Fruit fly (Drosophila melanogaster) whole organism, embryonic: ENCODE results near the gene CG31538.

Source experiments
- C15 ChIP-seq: fragments of 200-800 bp; sonication (Bioruptor generic); IDR thresholded peaks from 3 replicates; pipeline ENCODE4 v1.3.6; 2022; ENCODE audit warnings: missing biosample characterization, missing genetic modification characterization
- CG10462 ChIP-seq: fragments of 200-800 bp; sonication (Bioruptor generic); optimal IDR thresholded peaks from 2 replicates; lab custom pipeline; 2016; ENCODE audit warnings: missing biosample characterization, missing genetic modification characterization
- CG11085 ChIP-seq: fragments of 200-800 bp; sonication (Bioruptor generic); IDR thresholded peaks from 2 replicates; pipeline ENCODE4 v1.3.6; 2022; ENCODE audit warnings: missing biosample characterization, missing genetic modification characterization
- CG11247 ChIP-seq: fragments of 200-800 bp; sonication (Bioruptor generic); IDR thresholded peaks from 2 replicates; pipeline ENCODE4 v1.3.6; 2022; ENCODE audit warnings: missing biosample characterization, missing genetic modification characterization
- CG12659 ChIP-seq: fragments of 200-800 bp; sonication (Bioruptor generic); optimal IDR thresholded peaks from 3 replicates; lab custom pipeline; 2017; ENCODE audit warnings: mild to moderate bottlenecking, missing biosample characterization, missing genetic modification reagents, missing genetic modification characterization
- CG13424 ChIP-seq: fragments of 200-800 bp; sonication (Bioruptor generic); optimal IDR thresholded peaks from 2 replicates; lab custom pipeline; 2019; ENCODE audit warnings: missing biosample characterization, mild to moderate bottlenecking, missing genetic modification characterization, moderate library complexity
- CG14710 ChIP-seq: fragments of 200-800 bp; sonication (Bioruptor generic); optimal IDR thresholded peaks from 3 replicates; lab custom pipeline; 2019; ENCODE audit warnings: missing biosample characterization, mild to moderate bottlenecking, missing genetic modification characterization, moderate library complexity
- CG1647 ChIP-seq: fragments of 200-800 bp; sonication (Bioruptor generic); optimal IDR thresholded peaks from 3 replicates; lab custom pipeline; 2016; ENCODE audit warnings: missing biosample characterization, missing genetic modification characterization
- CG2120 ChIP-seq: fragments of 200-800 bp; sonication (Bioruptor generic); optimal IDR thresholded peaks from 3 replicates; lab custom pipeline; 2016; ENCODE audit warnings: missing biosample characterization, missing genetic modification characterization
- CG30020 ChIP-seq: fragments of 200-800 bp; optimal IDR thresholded peaks from 2 replicates; lab custom pipeline; 2019; ENCODE audit warnings: missing biosample characterization, mild to moderate bottlenecking, missing genetic modification characterization, moderate library complexity
- CG30403 ChIP-seq: fragments of 200-800 bp; sonication (Bioruptor generic); optimal IDR thresholded peaks from 3 replicates; lab custom pipeline; 2016; ENCODE audit warnings: missing biosample characterization, missing genetic modification characterization
- CG3163 ChIP-seq: fragments of 200-800 bp; sonication (Bioruptor generic); optimal IDR thresholded peaks from 3 replicates; lab custom pipeline; 2016; ENCODE audit warnings: missing biosample characterization, missing genetic modification characterization
- CG3281 ChIP-seq: fragments of 200-800 bp; sonication (Bioruptor generic); optimal IDR thresholded peaks from 3 replicates; lab custom pipeline; 2017; ENCODE audit warnings: missing biosample characterization, mild to moderate bottlenecking, missing genetic modification characterization
- CG33213 ChIP-seq: fragments of 200-800 bp; sonication (Bioruptor generic); optimal IDR thresholded peaks from 3 replicates; lab custom pipeline; 2016; ENCODE audit warnings: missing biosample characterization, missing genetic modification characterization
- CG3726 ChIP-seq: fragments of 200-800 bp; sonication (Bioruptor generic); IDR thresholded peaks from 3 replicates; pipeline ENCODE4, ENCODE4 v1.3.6; 2022; ENCODE audit warnings: missing biosample characterization, missing genetic modification characterization
- CG6765 ChIP-seq: fragments of 200-800 bp; sonication (Bioruptor generic); optimal IDR thresholded peaks from 3 replicates; lab custom pipeline; 2017; ENCODE audit warnings: missing biosample characterization, mild to moderate bottlenecking, missing genetic modification characterization
- CG6791 ChIP-seq: fragments of 200-800 bp; sonication (Bioruptor generic); IDR thresholded peaks from 3 replicates; pipeline ENCODE4 v1.3.6; 2022; ENCODE audit warnings: missing biosample characterization, missing genetic modification characterization; ENCODE audit not compliant: partially characterized antibody
- CG8765 ChIP-seq: fragments of 200-800 bp; sonication (Bioruptor generic); IDR thresholded peaks from 2 replicates; pipeline ENCODE4 v1.3.6; 2022; ENCODE audit warnings: missing biosample characterization, missing genetic modification characterization
- Hr3 ChIP-seq: fragments of 200-800 bp; sonication (Bioruptor generic); optimal IDR thresholded peaks from 3 replicates; lab custom pipeline; 2016; ENCODE audit warnings: missing biosample characterization, missing genetic modification characterization
- NC2α ChIP-seq: fragments of 200-800 bp; sonication (Bioruptor generic); optimal IDR thresholded peaks from 2 replicates; lab custom pipeline; 2016; ENCODE audit warnings: missing biosample characterization, missing genetic modification characterization
- NK7.1 ChIP-seq: fragments of 200-800 bp; sonication (Bioruptor generic); optimal IDR thresholded peaks from 3 replicates; lab custom pipeline; 2016; ENCODE audit warnings: missing biosample characterization, missing genetic modification characterization
- Nf-YC ChIP-seq: fragments of 200-800 bp; optimal IDR thresholded peaks from 3 replicates; lab custom pipeline; 2019; ENCODE audit warnings: missing biosample characterization, mild to moderate bottlenecking, missing genetic modification characterization, moderate library complexity
- Rx ChIP-seq: fragments of 200-800 bp; sonication (Bioruptor generic); IDR thresholded peaks from 2 replicates; pipeline ENCODE4 v1.3.6; 2022; ENCODE audit warnings: missing biosample characterization, missing genetic modification characterization
- Scr ChIP-seq: fragments of 200-800 bp; sonication (Bioruptor generic); IDR thresholded peaks from 2 replicates; pipeline ENCODE4 v1.3.6; 2022; ENCODE audit warnings: missing biosample characterization, missing genetic modification characterization; ENCODE audit not compliant: partially characterized antibody
- Sox102F ChIP-seq: fragments of 200-800 bp; sonication (Bioruptor generic); optimal IDR thresholded peaks from 2 replicates; lab custom pipeline; 2018; ENCODE audit warnings: missing biosample characterization, mild to moderate bottlenecking, missing genetic modification characterization, moderate library complexity
- Spps ChIP-seq: fragments of 200-800 bp; sonication (Bioruptor generic); optimal IDR thresholded peaks from 2 replicates; lab custom pipeline; 2018; ENCODE audit warnings: missing biosample characterization, mild to moderate bottlenecking, missing genetic modification characterization
- Ssrp ChIP-seq: fragments of 200-800 bp; sonication (Bioruptor generic); optimal IDR thresholded peaks from 2 replicates; lab custom pipeline; 2018; ENCODE audit warnings: missing biosample characterization, mild to moderate bottlenecking, missing genetic modification characterization, moderate library complexity
- Trl ChIP-seq, 3 experiments: fragments of >200 bp in 2 of 3; fragments of 200-800 bp in 1 of 3; sonication (Bioruptor generic) in 1 of 3; optimal IDR thresholded peaks; 2 replicates in 1 of 3; 3 replicates in 2 of 3; lab custom pipeline; 2016 to 2017; ENCODE audit warnings: missing biosample characterization in 1 of 3, missing genetic modification characterization in 1 of 3
- Usf ChIP-seq: fragments of 200-800 bp; sonication (Bioruptor generic); optimal IDR thresholded peaks from 2 replicates; lab custom pipeline; 2017; ENCODE audit warnings: missing genotype, missing biosample characterization, missing genetic modification characterization
- YL-1 ChIP-seq: fragments of 200-800 bp; sonication (Bioruptor generic); optimal IDR thresholded peaks from 3 replicates; lab custom pipeline; 2017; ENCODE audit warnings: missing biosample characterization, mild to moderate bottlenecking, missing genetic modification characterization
- al ChIP-seq: fragments of 200-800 bp; sonication (Bioruptor generic); IDR thresholded peaks from 2 replicates; pipeline ENCODE4 v1.3.6; 2022; ENCODE audit warnings: missing biosample characterization, missing genetic modification characterization
- ato ChIP-seq: fragments of 200-800 bp; sonication (Bioruptor generic); IDR thresholded peaks from 2 replicates; pipeline ENCODE4 v1.3.6; 2022; ENCODE audit warnings: missing biosample characterization, missing genetic modification characterization; ENCODE audit not compliant: partially characterized antibody
- az2 ChIP-seq: fragments of 200-800 bp; sonication (Bioruptor generic); optimal IDR thresholded peaks from 3 replicates; lab custom pipeline; 2016; ENCODE audit warnings: missing biosample characterization, missing genetic modification characterization
- cg ChIP-seq: fragments of 200-800 bp; sonication (Bioruptor generic); optimal IDR thresholded peaks from 3 replicates; lab custom pipeline; 2019; ENCODE audit warnings: missing biosample characterization, mild to moderate bottlenecking, missing genetic modification characterization, moderate library complexity
- disco-r ChIP-seq: fragments of 200-800 bp; sonication (Bioruptor generic); optimal IDR thresholded peaks from 2 replicates; lab custom pipeline; 2016; ENCODE audit warnings: missing biosample characterization, missing genetic modification characterization
- fd102C ChIP-seq: fragments of 200-800 bp; sonication (Bioruptor generic); optimal IDR thresholded peaks from 2 replicates; lab custom pipeline; 2018; ENCODE audit warnings: missing biosample characterization, mild to moderate bottlenecking, missing genetic modification characterization, moderate library complexity
- gce ChIP-seq: fragments of 200-800 bp; sonication (Bioruptor generic); IDR thresholded peaks from 3 replicates; pipeline ENCODE4 v1.3.6; 2022; ENCODE audit warnings: missing biosample characterization, missing genetic modification characterization
- inv ChIP-seq: fragments of 200-800 bp; sonication (Bioruptor generic); IDR thresholded peaks from 2 replicates; pipeline ENCODE4 v1.3.6; 2022; ENCODE audit warnings: missing biosample characterization, missing genetic modification characterization; ENCODE audit not compliant: partially characterized antibody
- jumu ChIP-seq: fragments of 200-800 bp; sonication (Bioruptor generic); optimal IDR thresholded peaks from 3 replicates; lab custom pipeline; 2016; ENCODE audit warnings: missing biosample characterization, missing genetic modification characterization
- lab ChIP-seq: fragments of 200-800 bp; sonication (Bioruptor generic); optimal IDR thresholded peaks from 3 replicates; lab custom pipeline; 2017; ENCODE audit warnings: missing biosample characterization, missing genetic modification characterization, mild to moderate bottlenecking, moderate library complexity, missing genetic modification reagents
- maf-S ChIP-seq: fragments of 200-800 bp; sonication (Bioruptor generic); optimal IDR thresholded peaks from 2 replicates; lab custom pipeline; 2016; ENCODE audit warnings: missing biosample characterization, missing genetic modification characterization
- odd ChIP-seq: fragments of 200-800 bp; sonication (Bioruptor generic); optimal IDR thresholded peaks from 2 replicates; lab custom pipeline; 2017; ENCODE audit warnings: missing biosample characterization, mild to moderate bottlenecking, missing genetic modification characterization
- otp ChIP-seq: fragments of 200-800 bp; sonication (Bioruptor generic); IDR thresholded peaks from 3 replicates; pipeline ENCODE4, ENCODE4 v1.3.6; 2022; ENCODE audit warnings: missing biosample characterization, missing genetic modification characterization
- p53 ChIP-seq: fragments of 200-800 bp; sonication (Bioruptor generic); optimal IDR thresholded peaks from 2 replicates; lab custom pipeline; 2016; ENCODE audit warnings: missing biosample characterization, missing genetic modification characterization
- sens ChIP-seq: fragments of 200-800 bp; sonication (Bioruptor generic); peaks from one replicate; lab custom pipeline; 2016; ENCODE audit warnings: missing biosample characterization, missing genetic modification characterization
- sisA ChIP-seq: fragments of 200-800 bp; sonication (Bioruptor generic); IDR thresholded peaks from 2 replicates; pipeline ENCODE4 v1.3.6; 2022; ENCODE audit warnings: missing biosample characterization, missing genetic modification characterization
- slbo ChIP-seq: fragments of 200-800 bp; sonication (Bioruptor generic); IDR thresholded peaks from 2 replicates; pipeline ENCODE4 v1.3.6; 2022; ENCODE audit warnings: missing biosample characterization, missing genetic modification characterization
- sob ChIP-seq: fragments of 200-800 bp; sonication (Bioruptor generic); IDR thresholded peaks from 2 replicates; pipeline ENCODE4 v1.3.6; 2022; ENCODE audit warnings: missing biosample characterization, missing genetic modification characterization
- tll ChIP-seq, 2 experiments: fragments of 200-800 bp in 1 of 2; fragments of >200 bp in 1 of 2; sonication (Bioruptor generic) in 1 of 2; optimal IDR thresholded peaks; 2 replicates each; lab custom pipeline; 2017 to 2019; ENCODE audit warnings: missing biosample characterization in 2 of 2, missing genetic modification characterization in 2 of 2, mild to moderate bottlenecking in 1 of 2, moderate library complexity in 1 of 2

CG31538 gene

DNA sequence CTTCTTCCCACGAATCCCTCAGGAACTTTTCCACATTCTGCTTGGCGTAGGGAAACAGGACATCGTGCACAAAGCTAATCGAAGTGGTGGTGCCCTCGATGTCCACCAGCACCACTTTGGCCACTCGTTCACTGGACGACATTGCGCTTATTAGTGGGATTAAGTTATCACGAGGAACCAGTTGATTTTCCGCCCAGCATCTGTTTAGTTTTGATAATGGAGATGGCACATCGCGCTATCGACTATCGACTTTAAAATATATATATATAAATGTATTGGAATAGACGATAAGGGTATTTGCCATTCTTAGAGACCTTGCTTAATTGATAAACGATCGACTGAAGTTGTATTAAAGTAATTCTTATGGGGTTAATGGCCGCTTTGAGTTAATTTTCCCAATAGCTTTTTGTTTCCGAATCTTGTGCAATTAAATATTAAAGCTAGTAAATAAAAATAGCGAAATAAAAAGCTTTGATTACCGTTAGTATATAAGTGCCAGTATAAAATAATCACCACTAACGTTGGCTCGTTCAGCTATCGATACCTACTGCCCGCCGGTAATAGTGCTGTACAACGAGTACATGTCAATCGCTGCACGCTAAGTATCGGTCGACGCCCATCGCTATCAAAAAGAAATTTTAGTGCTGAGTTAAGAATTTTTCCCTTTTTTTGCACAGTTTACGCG is 21.0 kb downstream of the CG31538 start, which contains the start of the genes Enoph and Hph (continued):
- TF ChIP-seq sob (GFP tag; lab: Robert Waterston, UW) = 0 out of 2 replicates have a peak, but pooled peaks have one; percentile 42
- no peak for TF ChIP-seq tll (GFP tag; optimal IDR thresholded peaks at IDR 0.05; lab: Kevin White, UChicago)
- peak; percentile 85 for TF ChIP-seq CG12659 (GFP tag; lab: Kevin White, UChicago)
- TF ChIP-seq slbo = peak; percentile 52; the same call in 1 of the 2 replicates
- TF ChIP-seq CG3726 (GFP tag; lab: Robert Waterston, UW) = no peak
- peak; percentile 11 for TF ChIP-seq Usf
- peak; percentile 66 for TF ChIP-seq CG10462 (GFP tag; lab: Kevin White, UChicago)
- peak; percentile 84 for TF ChIP-seq Scr
- TF ChIP-seq odd (GFP tag; lab: Kevin White, UChicago) = no peak
- peak; percentile 61 for TF ChIP-seq CG3281 (GFP tag; lab: Kevin White, UChicago)
- TF ChIP-seq Spps (tag; lab: Kevin White, UChicago) = peak; percentile 7
- TF ChIP-seq ato (GFP tag; lab: Robert Waterston, UW) = peak; percentile 66
- peak; percentile 72 for TF ChIP-seq CG14710 (tag; lab: Kevin White, UChicago)
- no peak for TF ChIP-seq otp
- TF ChIP-seq CG11247 = no peak
- TF ChIP-seq YL-1 = peak; percentile 15
- TF ChIP-seq CG30403 = peak; percentile 77
- TF ChIP-seq C15 (GFP tag; lab: Robert Waterston, UW) = 0 out of 3 replicates have a peak, but pooled peaks have one; percentile 17
- TF ChIP-seq Rx = no peak
- TF ChIP-seq Ssrp = peak; percentile 41
- peak; percentile 62 for TF ChIP-seq jumu
- no peak for TF ChIP-seq NK7.1 (GFP tag; lab: Kevin White, UChicago)
- TF ChIP-seq CG11085 (GFP tag; lab: Robert Waterston, UW) = no peak; the same call in 1 of the 2 replicates
- peak; percentile 69 for TF ChIP-seq Nf-YC
- TF ChIP-seq CG2120 (GFP tag; lab: Kevin White, UChicago) = peak; percentile 77
- TF ChIP-seq CG30020 (tag; lab: Kevin White, UChicago) = peak; percentile 51
- TF ChIP-seq Hr3 = peak; percentile 70
- no peak for TF ChIP-seq CG1647 (GFP tag; lab: Kevin White, UChicago)
- peak; percentile 46 for TF ChIP-seq CG33213
- no peak for TF ChIP-seq NC2α (GFP tag; lab: Kevin White, UChicago)
- peak; percentile 30 for TF ChIP-seq maf-S
- no peak for TF ChIP-seq fd102C (GFP tag; lab: Kevin White, UChicago)
- TF ChIP-seq al = peak; percentile 57
- TF ChIP-seq gce = 0 out of 3 replicates have a peak, but pooled peaks have one; percentile 41
- TF ChIP-seq inv (GFP tag; lab: Robert Waterston, UW) = peak; percentile 78
- TF ChIP-seq Trl (optimal IDR thresholded peaks at IDR 0.05; lab: Kevin White, UChicago) = no peak
- TF ChIP-seq Trl (GFP tag; optimal IDR thresholded peaks at IDR 0.05; lab: Kevin White, UChicago) = peak; percentile 59
- TF ChIP-seq CG3163 (GFP tag; lab: Kevin White, UChicago) = peak; percentile 14
- TF ChIP-seq sens (GFP tag; lab: Kevin White, UChicago) = peak; percentile 91
- no peak for TF ChIP-seq CG6765 (GFP tag; lab: Kevin White, UChicago)
- peak; percentile 63 for TF ChIP-seq Sox102F
- peak; percentile 65 for TF ChIP-seq az2 (GFP tag; lab: Kevin White, UChicago)
- TF ChIP-seq lab (GFP tag; lab: Kevin White, UChicago) = peak; percentile 62
- TF ChIP-seq CG13424 (tag; lab: Kevin White, UChicago) = peak; percentile 71
- TF ChIP-seq sisA (GFP tag; lab: Robert Waterston, UW) = peak; percentile 41
- no peak for TF ChIP-seq cg (GFP tag; lab: Kevin White, UChicago)
- peak; percentile 39; the same call in 1 of the 2 replicates for TF ChIP-seq CG8765 (GFP tag; lab: Robert Waterston, UW)
- peak; percentile 5 for TF ChIP-seq p53 (GFP tag; lab: Kevin White, UChicago)
- TF ChIP-seq disco-r (GFP tag; lab: Kevin White, UChicago) = no peak
- TF ChIP-seq CG6791 (GFP tag; lab: Robert Waterston, UW) = peak; percentile 80
